Fruit fly (Drosophila melanogaster): Measurements from ENCODE around the gene CG32264.
A peak's percentile ranks its signal among the peaks of the same experiment; 100 is the strongest.

The CG32264 gene

dm6 chr3L:3818566-3819325 is 12.5 kb upstream of the CG32264 start, which contains the start of gene enc (continued):
- TF ChIP-seq grau (tag; optimal IDR thresholded peaks at IDR 0.05) (peak; percentile 10), Kr (GFP tag; optimal IDR thresholded peaks at IDR 0.05) (no peak), Ssrp (tag; optimal IDR thresholded peaks at IDR 0.05) (no peak), pho (GFP tag; optimal IDR thresholded peaks at IDR 0.05) (no peak), CG9215 (GFP tag; IDR thresholded peaks at IDR 0.05) (no peak), ranshi (GFP tag; IDR thresholded peaks at IDR 0.05) (no peak), unc-4 (GFP tag; IDR thresholded peaks at IDR 0.05; ENCODE audit: partially characterized antibody) (peak; percentile 95), phol (tag; optimal IDR thresholded peaks at IDR 0.05) (peak; percentile 28), CG31224 (GFP tag; IDR thresholded peaks at IDR 0.05) (no peak), CG3281 (GFP tag; optimal IDR thresholded peaks at IDR 0.05) (no peak), org-1 (GFP tag; optimal IDR thresholded peaks at IDR 0.05) (no peak), Med (GFP tag) (peak; percentile 79), pros (GFP tag; optimal IDR thresholded peaks at IDR 0.05) (no peak), BEAF-32 (GFP tag; optimal IDR thresholded peaks at IDR 0.05) (peak; percentile 94), CG3838 (GFP tag; optimal IDR thresholded peaks at IDR 0.05) (no peak), ato (GFP tag; IDR thresholded peaks at IDR 0.05; ENCODE audit: partially characterized antibody) (peak; percentile 92), CG12942 (GFP tag; optimal IDR thresholded peaks at IDR 0.05) (no peak), Ets97D (GFP tag; optimal IDR thresholded peaks at IDR 0.05) (peak; percentile 78), Sox100B (GFP tag; optimal IDR thresholded peaks at IDR 0.05) (no peak), CG4854 (GFP tag; optimal IDR thresholded peaks at IDR 0.05) (no peak), Dp (GFP tag; optimal IDR thresholded peaks at IDR 0.05) (peak; percentile 54), cato (GFP tag; optimal IDR thresholded peaks at IDR 0.05; ENCODE audit: borderline replicate concordance) (no peak), mam (GFP tag; optimal IDR thresholded peaks at IDR 0.05) (peak; percentile 23), CG9727 (GFP tag; optimal IDR thresholded peaks at IDR 0.05) (no peak), wor (GFP tag; IDR thresholded peaks at IDR 0.05) (no peak), Hey (tag; optimal IDR thresholded peaks at IDR 0.05) (no peak), CG9797 (GFP tag; optimal IDR thresholded peaks at IDR 0.05) (peak; percentile 7), HHEX (GFP tag; optimal IDR thresholded peaks at IDR 0.05) (no peak), Hr78 (GFP tag; optimal IDR thresholded peaks at IDR 0.05) (no peak), gem (tag; optimal IDR thresholded peaks at IDR 0.05) (no peak), H2.0 (GFP tag; IDR thresholded peaks at IDR 0.05) (no peak), psq (GFP tag; optimal IDR thresholded peaks at IDR 0.05) (no peak), CG3407 (GFP tag; optimal IDR thresholded peaks at IDR 0.05) (no peak), corto (GFP tag; optimal IDR thresholded peaks at IDR 0.05) (peak; percentile 9), CG8281 (tag; optimal IDR thresholded peaks at IDR 0.05) (no peak), zen (tag; optimal IDR thresholded peaks at IDR 0.05) (no peak), CG13624 (GFP tag; optimal IDR thresholded peaks at IDR 0.05) (peak; percentile 50), E2f2 (GFP tag; IDR thresholded peaks at IDR 0.05) (peak; percentile 60), Sry-δ (GFP tag; optimal IDR thresholded peaks at IDR 0.05) (peak; percentile 95), Hr3 (GFP tag; optimal IDR thresholded peaks at IDR 0.05) (no peak), onecut (GFP tag; IDR thresholded peaks at IDR 0.05) (peak; percentile 27; the same call in 1 of the 2 replicates), fd64A (GFP tag; optimal IDR thresholded peaks at IDR 0.05) (no peak), CG17802 (tag; optimal IDR thresholded peaks at IDR 0.05) (no peak), tll (GFP tag; optimal IDR thresholded peaks at IDR 0.05) (no peak), CG6689 (GFP tag; IDR thresholded peaks at IDR 0.05) (no peak), dmrt99B (tag; optimal IDR thresholded peaks at IDR 0.05) (no peak), row (GFP tag; IDR thresholded peaks at IDR 0.05) (peak; percentile 60), Tbp (GFP tag; optimal IDR thresholded peaks at IDR 0.05) (no peak), CG18262 (tag; optimal IDR thresholded peaks at IDR 0.05) (no peak)
